Worm (Caenorhabditis elegans) whole organism, L2 larva: ENCODE measurements around the gene gldi-4.

Source experiments
- C34F6.9 ChIP-seq: fragments of 150-350 bp; optimal IDR thresholded peaks from 2 replicates; lab custom pipeline; 2014; ENCODE audit warnings: missing biosample characterization, missing genetic modification characterization
- F13H6.1 ChIP-seq: sonication (generic microtip); optimal IDR thresholded peaks from 2 replicates; lab custom pipeline; 2016; ENCODE audit warnings: missing genetic modification characterization, missing compliant biosample characterization
- ZK546.5 ChIP-seq: sonication (generic microtip); optimal IDR thresholded peaks from 2 replicates; lab custom pipeline; 2017; ENCODE audit warnings: missing biosample characterization, missing genetic modification characterization
- alr-1 ChIP-seq: fragments of 150-350 bp; optimal IDR thresholded peaks from 2 replicates; lab custom pipeline; 2014; ENCODE audit warnings: missing biosample characterization, missing genetic modification characterization
- aly-2 ChIP-seq: fragments of 150-350 bp; optimal IDR thresholded peaks from 2 replicates; lab custom pipeline; 2014; ENCODE audit warnings: missing biosample characterization, missing genetic modification characterization
- ama-1 ChIP-seq: fragments of 150-350 bp; optimal IDR thresholded peaks from 2 replicates; lab custom pipeline; 2018; ENCODE audit warnings: inconsistent platforms
- blmp-1 ChIP-seq: sonication (generic microtip); optimal IDR thresholded peaks from 2 replicates; lab custom pipeline; 2017; ENCODE audit warnings: missing genetic modification characterization, mild to moderate bottlenecking, missing compliant biosample characterization, antibody characterized with exemption, moderate library complexity; ENCODE audit not compliant: insufficient read depth
- ceh-16 ChIP-seq: fragments of 150-350 bp; optimal IDR thresholded peaks from 2 replicates; lab custom pipeline; 2014; ENCODE audit warnings: missing biosample characterization, missing genetic modification characterization
- crh-2 ChIP-seq: sonication (generic microtip); optimal IDR thresholded peaks from 2 replicates; lab custom pipeline; 2017; ENCODE audit warnings: missing biosample characterization, missing genetic modification characterization
- dmd-4 ChIP-seq: sonication (generic microtip); optimal IDR thresholded peaks from 2 replicates; lab custom pipeline; 2017; ENCODE audit warnings: missing biosample characterization, missing genetic modification characterization
- egl-27 ChIP-seq: sonication (generic microtip); optimal IDR thresholded peaks from 3 replicates; lab custom pipeline; 2017; ENCODE audit warnings: missing biosample characterization, missing genetic modification reagents, missing genetic modification characterization
- elt-3 ChIP-seq: sonication (generic microtip); optimal IDR thresholded peaks from 2 replicates; lab custom pipeline; 2017; ENCODE audit warnings: missing biosample characterization, missing genetic modification characterization
- fos-1 ChIP-seq: fragments of 150-350 bp; optimal IDR thresholded peaks from 2 replicates; lab custom pipeline; 2014; ENCODE audit warnings: missing biosample characterization, missing genetic modification characterization
- gmeb-1 ChIP-seq: fragments of 150-350 bp; optimal IDR thresholded peaks from 2 replicates; lab custom pipeline; 2014; ENCODE audit warnings: missing biosample characterization, missing genetic modification characterization
- lin-11 ChIP-seq: fragments of 150-350 bp; sonication (generic microtip); optimal IDR thresholded peaks from 2 replicates; lab custom pipeline; 2014; ENCODE audit warnings: missing biosample characterization, missing genetic modification characterization, inconsistent platforms, mixed read lengths
- lin-13 ChIP-seq: fragments of 150-350 bp; optimal IDR thresholded peaks from 2 replicates; lab custom pipeline; 2014; ENCODE audit warnings: missing biosample characterization, missing genetic modification reagents, missing genetic modification characterization
- lin-39 ChIP-seq: fragments of 150-350 bp; optimal IDR thresholded peaks from 2 replicates; lab custom pipeline; 2014; ENCODE audit warnings: missing biosample characterization, missing genetic modification reagents, missing genetic modification characterization
- lsy-2 ChIP-seq, 2 experiments: fragments of 150-350 bp in 1 of 2; sonication (generic microtip) in 1 of 2; optimal IDR thresholded peaks; 2 replicates each; lab custom pipeline; 2014 to 2017; ENCODE audit warnings: missing biosample characterization in 2 of 2, missing genetic modification characterization in 2 of 2
- mbf-1 ChIP-seq: sonication (generic microtip); optimal IDR thresholded peaks from 2 replicates; lab custom pipeline; 2017; ENCODE audit warnings: missing biosample characterization, missing genetic modification characterization
- mdl-1 ChIP-seq, 2 experiments: fragments of 150-350 bp in 1 of 2; sonication (generic microtip) in 1 of 2; optimal IDR thresholded peaks; 2 replicates each; lab custom pipeline; 2017; ENCODE audit warnings: missing biosample characterization in 2 of 2, missing genetic modification characterization in 2 of 2
- nhr-11 ChIP-seq: fragments of 150-350 bp; optimal IDR thresholded peaks from 2 replicates; lab custom pipeline; 2014; ENCODE audit warnings: missing biosample characterization, missing genetic modification characterization
- nhr-129 ChIP-seq: fragments of 150-350 bp; optimal IDR thresholded peaks from 2 replicates; lab custom pipeline; 2014; ENCODE audit warnings: missing biosample characterization, missing genetic modification characterization
- nhr-21 ChIP-seq: fragments of 150-350 bp; optimal IDR thresholded peaks from 2 replicates; lab custom pipeline; 2014; ENCODE audit warnings: missing biosample characterization, missing genetic modification characterization
- nhr-237 ChIP-seq: fragments of 150-350 bp; optimal IDR thresholded peaks from 2 replicates; lab custom pipeline; 2014; ENCODE audit warnings: missing biosample characterization, missing genetic modification characterization
- nhr-25 ChIP-seq: fragments of 150-350 bp; sonication (generic microtip); optimal IDR thresholded peaks from 3 replicates; lab custom pipeline; 2014; ENCODE audit warnings: missing biosample characterization, missing genetic modification characterization
- nhr-6 ChIP-seq: fragments of 150-350 bp; optimal IDR thresholded peaks from 2 replicates; lab custom pipeline; 2014; ENCODE audit warnings: missing biosample characterization, missing genetic modification characterization
- nhr-77 ChIP-seq: fragments of 150-350 bp; optimal IDR thresholded peaks from 2 replicates; lab custom pipeline; 2014; ENCODE audit warnings: missing biosample characterization, missing genetic modification characterization
- peb-1 ChIP-seq: fragments of 150-350 bp; optimal IDR thresholded peaks from 2 replicates; lab custom pipeline; 2014; ENCODE audit warnings: missing biosample characterization, missing genetic modification characterization
- sem-4 ChIP-seq: fragments of 150-350 bp; optimal IDR thresholded peaks from 2 replicates; lab custom pipeline; 2014; ENCODE audit warnings: missing biosample characterization, missing genetic modification reagents, missing genetic modification characterization
- sma-9 ChIP-seq, 2 experiments: fragments of 150-350 bp in 1 of 2; sonication (generic microtip) in 1 of 2; optimal IDR thresholded peaks; 2 replicates each; lab custom pipeline; 2014 to 2016; ENCODE audit warnings: missing genetic modification characterization in 2 of 2, mild to moderate bottlenecking in 1 of 2, missing biosample characterization in 1 of 2, missing compliant biosample characterization in 1 of 2, missing genetic modification reagents in 1 of 2, moderate library complexity in 1 of 2
- snpc-4 ChIP-seq: fragments of 150-350 bp; optimal IDR thresholded peaks from 2 replicates; lab custom pipeline; 2014; ENCODE audit warnings: missing biosample characterization, missing genetic modification characterization
- unc-39 ChIP-seq: fragments of 150-350 bp; optimal IDR thresholded peaks from 2 replicates; lab custom pipeline; 2014; ENCODE audit warnings: missing biosample characterization, missing genetic modification characterization
- unc-55 ChIP-seq: fragments of 150-350 bp; sonication (generic microtip); optimal IDR thresholded peaks from 3 replicates; lab custom pipeline; 2014; ENCODE audit warnings: missing biosample characterization, missing genetic modification reagents, missing genetic modification characterization
- unc-62 ChIP-seq: fragments of 150-350 bp; optimal IDR thresholded peaks from 2 replicates; lab custom pipeline; 2014; ENCODE audit warnings: missing biosample characterization, missing genetic modification reagents, missing genetic modification characterization
- zag-1 ChIP-seq: fragments of 150-350 bp; optimal IDR thresholded peaks from 2 replicates; lab custom pipeline; 2014; ENCODE audit warnings: missing biosample characterization, missing genetic modification characterization
- ztf-1 ChIP-seq: fragments of 200-800 bp; sonication (Bioruptor generic); conservative IDR thresholded peaks from 2 replicates; pipeline ENCODE4 v1.3.6; 2022; ENCODE audit warnings: missing genetic modification characterization, missing compliant biosample characterization
- ztf-4 ChIP-seq: fragments of 150-350 bp; optimal IDR thresholded peaks from 2 replicates; lab custom pipeline; 2014; ENCODE audit warnings: missing biosample characterization, missing genetic modification characterization

The gldi-4 gene

ce11 chrIV:6974162-6974938, 43.1 kb upstream of the gldi-4 start:
- TF ChIP-seq snpc-4 (tag; lab: Kevin White, UChicago) (no peak), nhr-11 (tag; lab: Kevin White, UChicago) (no peak), lin-11 (no peak), lsy-2 (tag; optimal IDR thresholded peaks at IDR 0.05; lab: Kevin White, UChicago) (no peak), ama-1 (no peak), unc-62 (no peak), nhr-6 (tag; lab: Kevin White, UChicago) (no peak), elt-3 (no peak), lin-13 (no peak), unc-39 (tag; lab: Kevin White, UChicago) (no peak), aly-2 (tag; lab: Kevin White, UChicago) (no peak), nhr-129 (no peak), blmp-1 (tag; lab: Kevin White, UChicago) (no peak), C34F6.9 (tag; lab: Kevin White, UChicago) (no peak), ztf-4 (tag; lab: Kevin White, UChicago) (no peak), sma-9 (GFP tag; optimal IDR thresholded peaks at IDR 0.05; lab: Kevin White, UChicago) (no peak), sma-9 (tag; optimal IDR thresholded peaks at IDR 0.05; lab: Kevin White, UChicago) (no peak), alr-1 (tag; lab: Kevin White, UChicago) (no peak), nhr-77 (tag; lab: Kevin White, UChicago) (no peak), ZK546.5 (tag; lab: Kevin White, UChicago) (no peak)

- TF ChIP-seq elt-3 (no peak), zag-1 (tag; lab: Kevin White, UChicago) (no peak), sem-4 (tag; lab: Kevin White, UChicago) (no peak), peb-1 (tag; lab: Kevin White, UChicago) (no peak), ZK546.5 (tag; lab: Kevin White, UChicago) (no peak), ceh-16 (tag; lab: Kevin White, UChicago) (no peak), dmd-4 (tag; lab: Kevin White, UChicago) (no peak), lin-39 (tag; lab: Kevin White, UChicago) (no peak), nhr-237 (tag; lab: Kevin White, UChicago) (no peak), F13H6.1 (tag; lab: Kevin White, UChicago) (no peak), nhr-21 (no peak)
- TF ChIP-seq, all 48 proteins: peak for 0
These were observed 40.3 kb upstream of the gldi-4 start, which contains the start of the genes pgl-1 and him-3 for ce11 chrIV:6977089-6977558. pgl-1 (minus strand) TSS chrIV:6977318. him-3 (plus strand) TSS chrIV:6977508.

ce11 chrIV:6978625-6979024, 38.8 kb upstream of the gldi-4 start:
- no peak for TF ChIP-seq nhr-25 (tag; lab: Kevin White, UChicago)
- no peak for TF ChIP-seq F13H6.1 (tag; lab: Kevin White, UChicago)
- TF ChIP-seq nhr-77 (tag; lab: Kevin White, UChicago), result no peak
- no peak for TF ChIP-seq unc-55 (GFP tag; lab: Kevin White, UChicago)
- TF ChIP-seq mbf-1 (tag; lab: Kevin White, UChicago), result no peak
- no peak for TF ChIP-seq peb-1 (tag; lab: Kevin White, UChicago)
- TF ChIP-seq C34F6.9 (tag; lab: Kevin White, UChicago), result no peak

DNA sequence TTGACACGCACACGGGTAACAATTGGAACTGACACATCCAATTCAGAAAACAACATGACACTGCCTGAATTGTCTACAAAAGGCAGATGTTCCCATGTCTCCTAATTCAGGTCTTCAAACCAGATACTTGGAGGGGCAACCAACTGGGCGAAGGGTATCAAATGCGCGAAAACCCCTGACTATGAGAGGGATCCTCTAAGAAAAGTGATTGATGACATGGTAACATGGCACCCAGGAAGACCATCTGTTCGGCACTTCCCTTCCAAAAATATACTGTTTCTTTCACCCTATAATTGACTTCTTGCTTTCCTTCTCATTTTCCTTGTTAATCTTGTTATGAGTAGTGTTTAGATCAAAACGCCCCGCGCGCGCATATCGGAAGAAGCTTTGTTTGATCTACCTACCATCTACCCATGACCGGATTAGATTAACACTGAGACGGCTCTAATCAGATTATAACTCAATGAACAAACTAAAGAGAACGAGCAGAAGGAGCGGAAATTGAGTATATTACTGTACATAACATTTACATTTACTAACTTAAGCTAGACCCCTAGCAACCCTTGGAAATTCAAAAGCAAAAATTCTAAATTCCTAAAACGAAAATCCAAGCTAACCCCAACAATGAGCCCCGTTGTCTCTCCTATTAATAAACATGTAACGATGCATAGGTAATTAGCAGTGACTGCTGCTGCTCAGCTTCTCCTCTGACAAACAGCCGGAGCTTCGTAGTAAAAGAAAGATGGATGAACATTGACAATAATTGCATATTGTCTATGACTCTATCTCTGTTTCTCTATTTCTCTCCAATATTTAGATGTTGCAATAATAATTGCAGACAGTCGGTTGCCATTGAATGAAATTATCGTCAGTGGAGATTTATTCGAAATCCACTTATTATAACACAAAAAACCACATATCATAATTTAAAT, 32.7 kb upstream of the gldi-4 start:
- TF ChIP-seq egl-27 (tag; lab: Kevin White, UChicago) (no peak), peb-1 (tag; lab: Kevin White, UChicago) (no peak), gmeb-1 (tag; lab: Kevin White, UChicago) (no peak), fos-1 (tag; lab: Kevin White, UChicago) (no peak), ztf-1 (GFP tag; lab: Robert Waterston, UW) (no peak), nhr-6 (tag; lab: Kevin White, UChicago) (no peak), aly-2 (tag; lab: Kevin White, UChicago) (no peak), blmp-1 (tag; lab: Kevin White, UChicago) (no peak), unc-55 (GFP tag; lab: Kevin White, UChicago) (no peak), mdl-1 (tag; optimal IDR thresholded peaks at IDR 0.05; lab: Kevin White, UChicago) (no peak), crh-2 (tag; lab: Kevin White, UChicago) (no peak), ztf-4 (tag; lab: Kevin White, UChicago) (no peak), unc-39 (tag; lab: Kevin White, UChicago) (no peak), zag-1 (tag; lab: Kevin White, UChicago) (no peak), mbf-1 (tag; lab: Kevin White, UChicago) (no peak), C34F6.9 (tag; lab: Kevin White, UChicago) (no peak)
- TF ChIP-seq, all 48 proteins: peak for 0
